Worm (Caenorhabditis elegans) whole organism, L2 larva: ENCODE results near the gene F56H9.6.

Source experiments
- F13H6.1 ChIP-seq: sonication (generic microtip); optimal IDR thresholded peaks from 2 replicates; lab custom pipeline; 2016; ENCODE audit warnings: missing genetic modification characterization, missing compliant biosample characterization
- alr-1 ChIP-seq: fragments of 150-350 bp; optimal IDR thresholded peaks from 2 replicates; lab custom pipeline; 2014; ENCODE audit warnings: missing biosample characterization, missing genetic modification characterization
- egl-27 ChIP-seq: sonication (generic microtip); optimal IDR thresholded peaks from 3 replicates; lab custom pipeline; 2017; ENCODE audit warnings: missing biosample characterization, missing genetic modification reagents, missing genetic modification characterization
- elt-3 ChIP-seq: sonication (generic microtip); optimal IDR thresholded peaks from 2 replicates; lab custom pipeline; 2017; ENCODE audit warnings: missing biosample characterization, missing genetic modification characterization
- lsy-2 ChIP-seq, 2 experiments: fragments of 150-350 bp in 1 of 2; sonication (generic microtip) in 1 of 2; optimal IDR thresholded peaks; 2 replicates each; lab custom pipeline; 2014 to 2017; ENCODE audit warnings: missing biosample characterization in 2 of 2, missing genetic modification characterization in 2 of 2
- nhr-12 ChIP-seq: fragments of 150-350 bp; optimal IDR thresholded peaks from 2 replicates; lab custom pipeline; 2014; ENCODE audit warnings: missing biosample characterization, missing genetic modification characterization
- nhr-77 ChIP-seq: fragments of 150-350 bp; optimal IDR thresholded peaks from 2 replicates; lab custom pipeline; 2014; ENCODE audit warnings: missing biosample characterization, missing genetic modification characterization
- unc-55 ChIP-seq: fragments of 150-350 bp; sonication (generic microtip); optimal IDR thresholded peaks from 3 replicates; lab custom pipeline; 2014; ENCODE audit warnings: missing biosample characterization, missing genetic modification reagents, missing genetic modification characterization
- unc-62 ChIP-seq: fragments of 150-350 bp; optimal IDR thresholded peaks from 2 replicates; lab custom pipeline; 2014; ENCODE audit warnings: missing biosample characterization, missing genetic modification reagents, missing genetic modification characterization

ce11 chrV:12644500-12644899 is 14.9 kb upstream of the F56H9.6 start, which contains the start of gene F56H9.8:
- TF ChIP-seq unc-55 (GFP tag; lab: Kevin White, UChicago) (no peak), unc-62 (GFP tag; lab: Kevin White, UChicago) (no peak), lsy-2 (tag; optimal IDR thresholded peaks at IDR 0.05; lab: Kevin White, UChicago) (no peak), nhr-12 (no peak), elt-3 (tag; lab: Kevin White, UChicago) (no peak), egl-27 (tag; lab: Kevin White, UChicago) (no peak), nhr-77 (tag; lab: Kevin White, UChicago) (no peak), F13H6.1 (tag; lab: Kevin White, UChicago) (no peak), alr-1 (tag; lab: Kevin White, UChicago) (no peak)
